Worm (Caenorhabditis elegans): ENCODE results near the gene C15C7.6.

DNA sequence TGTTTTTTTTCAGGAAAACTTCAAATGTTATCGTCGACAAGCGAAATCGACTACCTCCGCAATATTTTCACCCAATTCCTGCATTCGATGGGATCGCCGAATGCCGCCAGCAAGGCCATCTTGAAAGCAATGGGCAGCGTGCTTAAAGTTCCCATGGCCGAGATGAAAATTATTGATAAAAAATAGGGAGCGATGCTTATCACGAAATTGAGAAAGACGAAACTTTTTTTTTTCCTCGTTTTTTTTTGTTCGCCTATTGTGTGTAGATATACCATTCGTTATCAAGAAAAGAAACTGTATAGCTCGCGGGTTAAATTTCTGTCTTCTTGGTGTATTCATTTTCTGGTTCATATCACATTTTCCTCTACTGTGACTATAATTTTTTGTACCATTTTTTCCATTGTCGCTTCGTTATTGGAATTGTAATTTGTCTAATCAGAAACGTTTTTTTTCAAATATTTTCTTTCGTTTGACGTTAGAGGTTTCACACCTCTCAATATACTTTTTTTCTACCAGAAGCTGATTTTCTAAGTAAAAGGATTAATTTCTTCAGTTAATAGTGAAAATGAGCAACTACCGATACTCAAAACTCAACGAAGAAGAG is 6.3 kb downstream of the C15C7.6 start, which contains the start of gene syx-6:
- no peak for TF ChIP-seq lir-3 (tag; optimal IDR thresholded peaks at IDR 0.05; ENCODE audit: poor library complexity)
- no peak for TF ChIP-seq ztf-4 (tag; optimal IDR thresholded peaks at IDR 0.05)
- no peak for TF ChIP-seq nhr-90 (tag; optimal IDR thresholded peaks at IDR 0.05; ENCODE audit: poor library complexity)
- no peak for TF ChIP-seq C04F5.9 (tag; optimal IDR thresholded peaks at IDR 0.05)
- TF ChIP-seq zip-4 (GFP tag; optimal IDR thresholded peaks at IDR 0.05): no peak
